Fruit fly (Drosophila melanogaster) whole organism, prepupa: ENCODE data around the gene CG11598.

Experiments
- Blimp-1 ChIP-seq: fragments of 200-800 bp; sonication (Bioruptor generic); optimal IDR thresholded peaks from 3 replicates; lab custom pipeline; 2017; ENCODE audit warnings: missing biosample characterization, missing genetic modification characterization, mild to moderate bottlenecking, moderate library complexity, missing genetic modification reagents
- CG11294 ChIP-seq: fragments of 200-800 bp; sonication (Bioruptor generic); IDR thresholded peaks from 2 replicates; pipeline ENCODE4 v1.3.6; 2022; ENCODE audit warnings: missing biosample characterization, missing genetic modification characterization
- CG11902 ChIP-seq: fragments of 200-800 bp; sonication (Bioruptor generic); optimal IDR thresholded peaks from 3 replicates; lab custom pipeline; 2016; ENCODE audit warnings: missing biosample characterization, missing genetic modification characterization
- CG1621 ChIP-seq: fragments of 200-800 bp; sonication (Bioruptor generic); optimal IDR thresholded peaks from 3 replicates; lab custom pipeline; 2018; ENCODE audit warnings: missing biosample characterization, mild to moderate bottlenecking, missing genetic modification characterization
- CG3032 ChIP-seq: fragments of 200-800 bp; optimal IDR thresholded peaks from 2 replicates; lab custom pipeline; 2019; ENCODE audit warnings: missing biosample characterization, mild to moderate bottlenecking, missing genetic modification characterization, moderate library complexity
- CG6163 ChIP-seq: fragments of 200-800 bp; sonication (Bioruptor generic); IDR thresholded peaks from 3 replicates; pipeline ENCODE4 v1.3.6; 2022; ENCODE audit warnings: missing biosample characterization, missing genetic modification characterization
- CG6854 ChIP-seq: fragments of 200-800 bp; sonication (Bioruptor generic); optimal IDR thresholded peaks from 2 replicates; lab custom pipeline; 2017; ENCODE audit warnings: missing biosample characterization, mild to moderate bottlenecking, missing genetic modification characterization
- CG8119 ChIP-seq: fragments of 200-800 bp; sonication (Bioruptor generic); IDR thresholded peaks from 3 replicates; pipeline ENCODE4 v1.3.6; 2022; ENCODE audit warnings: missing biosample characterization, missing genetic modification characterization
- Ets21C ChIP-seq: fragments of 200-800 bp; sonication (Bioruptor generic); optimal IDR thresholded peaks from 3 replicates; lab custom pipeline; 2016; ENCODE audit warnings: missing biosample characterization, missing genetic modification characterization
- Ets96B ChIP-seq: fragments of 200-800 bp; optimal IDR thresholded peaks from 2 replicates; lab custom pipeline; 2019; ENCODE audit warnings: missing biosample characterization, mild to moderate bottlenecking, missing genetic modification characterization, moderate library complexity
- Gug ChIP-seq: fragments of 200-800 bp; sonication (Bioruptor generic); IDR thresholded peaks from 2 replicates; pipeline ENCODE4 v1.3.6; 2022; ENCODE audit warnings: missing biosample characterization, missing genetic modification characterization
- Hr4 ChIP-seq: fragments of 200-800 bp; sonication (Bioruptor generic); optimal IDR thresholded peaks from 3 replicates; lab custom pipeline; 2016; ENCODE audit warnings: missing biosample characterization, missing genetic modification characterization
- pdm3 ChIP-seq: fragments of 200-800 bp; sonication (Bioruptor generic); optimal IDR thresholded peaks from 3 replicates; lab custom pipeline; 2016; ENCODE audit warnings: missing biosample characterization, missing genetic modification characterization
- spab ChIP-seq: fragments of 200-800 bp; sonication (Bioruptor generic); optimal IDR thresholded peaks from 2 replicates; lab custom pipeline; 2017; ENCODE audit warnings: missing biosample characterization, mild to moderate bottlenecking, missing genetic modification characterization, missing genetic modification reagents

DNA sequence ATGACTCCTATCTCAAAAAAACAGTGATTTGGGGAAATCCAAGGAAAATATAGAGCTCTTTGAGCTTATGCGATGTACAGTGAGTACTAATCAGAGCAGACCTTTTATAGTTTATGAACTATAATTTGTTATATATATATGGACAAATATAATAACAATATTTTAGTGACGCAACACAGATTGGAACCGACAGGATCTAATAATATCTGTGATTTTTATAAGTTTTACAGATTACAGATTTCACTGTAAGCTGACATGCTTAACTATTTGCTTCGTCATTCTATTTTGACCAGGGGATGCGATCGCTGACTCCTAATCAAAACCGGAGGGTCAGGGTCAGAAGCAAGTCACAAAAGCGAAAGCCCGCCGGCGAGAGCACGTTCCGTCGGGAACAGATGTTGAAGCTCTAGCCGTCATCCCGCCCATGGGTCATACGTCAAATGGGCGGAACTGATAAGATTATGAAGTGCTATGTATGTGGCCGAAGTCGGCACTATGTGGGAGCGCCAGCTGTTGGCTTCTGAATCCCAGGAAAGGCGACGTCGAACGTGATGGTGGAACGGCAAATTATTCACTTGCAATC lies 39.4 kb downstream of the CG11598 start, which contains the start of gene Gnmt:
- TF ChIP-seq CG1621 (tag; lab: Kevin White, UChicago) (no peak), Blimp-1 (GFP tag; lab: Kevin White, UChicago) (no peak), CG11294 (GFP tag; lab: Robert Waterston, UW) (no peak), CG3032 (tag; lab: Kevin White, UChicago) (no peak), CG8119 (GFP tag; lab: Robert Waterston, UW) (no peak), CG11902 (no peak), CG6854 (GFP tag; lab: Kevin White, UChicago) (no peak), Gug (no peak), Hr4 (GFP tag; lab: Kevin White, UChicago) (no peak), pdm3 (GFP tag; lab: Kevin White, UChicago) (no peak), Ets96B (tag; lab: Kevin White, UChicago) (no peak), spab (no peak), CG6163 (no peak), Ets21C (GFP tag; lab: Kevin White, UChicago) (no peak)
